Worm (Caenorhabditis elegans) whole organism, L1 larva: ENCODE measurements around the gene rla-2.

ENCODE experiments used
- ceh-88 ChIP-seq: fragments of 200-800 bp; sonication (Bioruptor generic); IDR thresholded peaks from 2 replicates; pipeline ENCODE4 v1.3.6; 2022; ENCODE audit warnings: missing genetic modification characterization, missing compliant biosample characterization
- elt-3 ChIP-seq, 6 experiments: fragments of 150-350 bp in 1 of 6; sonication (generic microtip); optimal IDR thresholded peaks; 2 replicates each; lab custom pipeline; 2017 to 2018; ENCODE audit warnings: missing biosample characterization in 6 of 6, missing genetic modification characterization in 6 of 6, inconsistent platforms in 1 of 6
- fos-1 ChIP-seq: fragments of 150-350 bp; optimal IDR thresholded peaks from 2 replicates; lab custom pipeline; 2014; ENCODE audit warnings: missing biosample characterization, missing genetic modification characterization
- lin-13 ChIP-seq: fragments of 150-350 bp; optimal IDR thresholded peaks from 2 replicates; lab custom pipeline; 2014; ENCODE audit warnings: missing biosample characterization, missing genetic modification reagents, missing genetic modification characterization
- nhr-11 ChIP-seq: fragments of 150-350 bp; optimal IDR thresholded peaks from 2 replicates; lab custom pipeline; 2014; ENCODE audit warnings: missing biosample characterization, missing genetic modification characterization
- nhr-12 ChIP-seq: sonication (generic microtip); optimal IDR thresholded peaks from 2 replicates; lab custom pipeline; 2017; ENCODE audit warnings: missing biosample characterization, missing genetic modification characterization
- nhr-237 ChIP-seq: fragments of 150-350 bp; optimal IDR thresholded peaks from 2 replicates; lab custom pipeline; 2014; ENCODE audit warnings: missing biosample characterization, missing genetic modification characterization
- snpc-4 ChIP-seq: fragments of 150-350 bp; optimal IDR thresholded peaks from 2 replicates; lab custom pipeline; 2014; ENCODE audit warnings: missing biosample characterization, missing genetic modification characterization
- snu-23 ChIP-seq: sonication (generic microtip); optimal IDR thresholded peaks from 2 replicates; lab custom pipeline; 2016; ENCODE audit warnings: missing genetic modification characterization, missing compliant biosample characterization
- tbx-2 ChIP-seq: sonication (generic microtip); optimal IDR thresholded peaks from 2 replicates; lab custom pipeline; 2016; ENCODE audit warnings: missing genetic modification characterization, missing compliant biosample characterization
- ztf-11 ChIP-seq, 2 experiments: sonication (generic microtip); optimal IDR thresholded peaks; 2 replicates each; lab custom pipeline; 2016 to 2017; ENCODE audit warnings: missing genetic modification characterization in 2 of 2, missing biosample characterization in 1 of 2, missing compliant biosample characterization in 1 of 2

- no peak for TF ChIP-seq ztf-11 (tag; optimal IDR thresholded peaks at IDR 0.05; lab: Kevin White, UChicago)
- no peak for TF ChIP-seq snpc-4 (tag; lab: Kevin White, UChicago)
- no peak for TF ChIP-seq elt-3 (tag; optimal IDR thresholded peaks at IDR 0.05; lab: Kevin White, UChicago)
- TF ChIP-seq nhr-12 (tag; lab: Kevin White, UChicago) = no peak
- TF ChIP-seq nhr-11 = no peak
- TF ChIP-seq lin-13 (GFP tag; lab: Kevin White, UChicago) = no peak
- TF ChIP-seq nhr-237 = no peak
- TF ChIP-seq ceh-88 = no peak
- TF ChIP-seq tbx-2 (tag; lab: Kevin White, UChicago) = no peak
- no peak for TF ChIP-seq fos-1 (tag; lab: Kevin White, UChicago)
- TF ChIP-seq snu-23 (GFP tag; lab: Kevin White, UChicago) = no peak
Observed at ce11 chrIV:13389237-13389636, 19.2 kb upstream of the rla-2 start.
